Worm (Caenorhabditis elegans): ENCODE results near the gene fipr-11.

The fipr-11 gene

DNA sequence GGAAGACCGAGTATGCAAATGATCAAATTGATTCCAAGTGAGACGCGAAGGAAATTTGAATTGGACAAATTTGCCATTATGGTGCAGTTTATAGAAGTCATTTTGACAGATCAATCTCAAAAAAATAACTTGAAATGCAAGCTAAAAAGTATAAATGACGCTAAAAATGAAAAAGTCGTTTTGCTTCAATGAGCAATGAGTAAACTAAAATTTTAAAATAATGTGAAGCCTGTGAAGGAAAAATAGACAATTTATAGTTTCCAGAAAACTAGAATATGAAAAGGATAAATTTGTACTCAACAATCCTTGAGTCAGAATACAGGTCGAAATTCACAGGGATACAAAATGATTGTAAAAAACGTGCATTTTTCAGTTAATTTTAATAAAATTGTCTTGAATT lies 37.7 kb downstream of the fipr-11 start, which contains the start of gene srab-17:
srab-17 (minus strand) TSS at position 101 of the 400 bp plus-strand sequence.
- no peak for TF ChIP-seq lin-39 (tag; optimal IDR thresholded peaks at IDR 0.05)
- no peak for TF ChIP-seq ztf-1 (GFP tag; conservative IDR thresholded peaks at IDR 0.05)
- no peak for TF ChIP-seq gmeb-1 (tag; optimal IDR thresholded peaks at IDR 0.05)
- no peak for TF ChIP-seq blmp-1 (tag; optimal IDR thresholded peaks at IDR 0.05; ENCODE audit: insufficient read depth)
- no peak for TF ChIP-seq mbf-1 (tag; optimal IDR thresholded peaks at IDR 0.05)
- TF ChIP-seq R02D3.7 (tag; optimal IDR thresholded peaks at IDR 0.05): no peak

DNA sequence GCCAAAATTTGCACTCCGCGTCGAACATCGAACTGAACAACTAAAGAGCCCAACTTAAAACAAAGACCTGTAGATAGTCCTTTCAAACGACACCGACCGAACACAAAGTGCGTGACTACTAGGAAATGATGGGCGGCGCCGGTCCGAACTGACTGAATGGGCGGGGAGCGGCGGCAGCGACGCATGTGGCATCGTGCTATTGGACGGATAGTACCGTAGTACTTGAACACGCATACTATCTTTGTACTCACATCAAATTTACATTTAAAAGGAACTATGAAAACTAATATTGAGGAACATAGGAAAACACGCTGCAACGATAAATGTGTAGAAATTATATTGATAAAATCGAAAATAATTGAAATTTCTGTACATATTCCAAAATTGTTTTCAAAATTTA lies 45.7 kb downstream of the fipr-11 start:
- TF ChIP-seq unc-55 (GFP tag; optimal IDR thresholded peaks at IDR 0.05) (no peak), dmd-4 (tag; optimal IDR thresholded peaks at IDR 0.05) (no peak), mab-5 (tag; optimal IDR thresholded peaks at IDR 0.05) (no peak), lsy-2 (tag; optimal IDR thresholded peaks at IDR 0.05) (peak in 1 of 2 experiments; percentile 82)

DNA sequence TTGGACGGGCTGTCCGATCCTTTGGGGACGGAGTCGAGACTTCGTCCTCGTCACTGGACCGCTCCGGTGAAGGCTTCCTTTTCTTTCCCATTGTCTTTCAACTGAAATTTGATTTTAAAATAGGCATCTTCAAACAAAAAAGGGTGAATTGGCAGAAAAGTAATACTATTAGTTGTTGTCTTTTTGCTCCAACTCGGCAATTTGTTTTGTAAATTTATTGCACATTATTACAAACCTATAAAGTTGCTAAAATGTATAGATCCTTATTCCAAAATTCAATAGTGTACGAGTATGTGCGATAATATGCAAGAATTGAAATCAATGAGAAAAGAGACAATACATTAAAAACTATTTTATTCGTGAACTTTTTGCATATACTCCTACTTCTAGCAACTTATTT lies 46.2 kb downstream of the fipr-11 start, which contains the start of gene lsy-12:
lsy-12 (minus strand) TSS at position 101 of the 400 bp plus-strand sequence.
- no peak for TF ChIP-seq gmeb-1 (tag; optimal IDR thresholded peaks at IDR 0.05)
- no peak for TF ChIP-seq nhr-6 (tag; optimal IDR thresholded peaks at IDR 0.05)
- TF ChIP-seq crh-2 (tag; optimal IDR thresholded peaks at IDR 0.05): no peak
- TF ChIP-seq ztf-1 (GFP tag; conservative IDR thresholded peaks at IDR 0.05): no peak
- no peak for TF ChIP-seq nhr-21 (tag; optimal IDR thresholded peaks at IDR 0.05)

DNA sequence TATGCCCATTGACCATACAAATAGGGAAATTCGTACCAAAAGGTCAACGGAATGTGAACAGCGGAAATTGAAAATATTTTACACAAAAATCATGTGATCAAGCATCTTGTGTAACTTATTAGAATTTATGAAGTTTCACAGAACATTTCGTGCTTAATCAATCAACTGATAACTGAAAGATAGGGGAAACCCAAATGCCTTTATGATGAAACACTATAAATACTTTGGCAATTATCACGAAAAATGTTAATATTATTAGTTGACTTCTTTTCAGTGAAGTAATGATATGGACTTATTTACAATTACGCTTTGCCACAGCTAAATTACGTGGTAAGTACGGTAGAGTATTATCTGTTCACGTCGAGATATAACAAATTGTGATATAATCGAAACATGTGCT lies 49.0 kb downstream of the fipr-11 start:
- peak; percentile 39 for TF ChIP-seq crh-2 (tag; optimal IDR thresholded peaks at IDR 0.05)
- no peak for TF ChIP-seq lin-13 (GFP tag; optimal IDR thresholded peaks at IDR 0.05)
- peak; percentile 7 for TF ChIP-seq sma-9 (GFP tag; optimal IDR thresholded peaks at IDR 0.05)
- TF ChIP-seq sma-9 (tag; optimal IDR thresholded peaks at IDR 0.05): no peak
- peak; percentile 6 for TF ChIP-seq fos-1 (tag; optimal IDR thresholded peaks at IDR 0.05)
- no peak for TF ChIP-seq lsy-2 (tag; optimal IDR thresholded peaks at IDR 0.05)

DNA sequence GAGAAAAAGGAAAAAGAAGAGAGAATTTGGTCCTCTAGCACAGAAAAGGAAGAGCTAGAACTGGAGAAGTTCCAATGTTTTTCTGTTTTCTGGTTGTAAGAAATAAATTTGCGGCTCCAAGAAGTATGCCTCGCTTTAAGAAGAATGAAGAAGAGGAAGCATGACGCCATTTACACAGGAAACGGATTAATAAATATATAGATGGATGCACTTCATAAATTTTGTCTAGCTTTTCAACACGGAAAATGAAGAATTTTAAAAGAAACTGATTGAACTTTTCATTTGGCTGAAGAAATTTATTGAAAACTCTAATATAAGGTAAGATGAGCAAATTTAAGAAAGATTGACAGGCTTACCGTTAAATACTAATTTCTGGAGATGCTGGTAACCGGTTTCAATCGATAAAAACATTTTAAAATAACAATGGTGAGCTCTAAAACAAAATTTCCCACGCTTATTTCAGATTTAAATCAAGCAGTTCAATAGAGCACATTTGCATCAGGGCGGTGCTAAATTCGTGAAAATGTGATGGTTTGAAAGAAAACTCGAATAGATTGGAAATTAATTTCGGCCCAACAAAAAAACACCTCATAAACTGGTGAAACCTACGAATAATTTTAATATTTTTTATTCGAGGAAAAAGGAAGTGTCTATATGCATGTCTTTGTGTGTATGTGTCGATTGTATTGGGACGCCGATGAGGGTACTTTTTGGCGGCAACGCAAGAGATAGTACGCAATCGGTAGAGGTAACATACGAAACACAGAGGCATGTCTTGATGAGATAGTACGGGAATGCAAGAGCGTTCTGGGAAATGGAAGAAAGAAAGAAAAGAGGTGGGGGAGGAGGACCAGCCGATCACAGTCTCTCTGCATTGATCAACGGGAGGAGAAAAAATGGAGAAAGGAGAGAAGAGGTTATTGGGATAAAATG lies 49.8 kb downstream of the fipr-11 start:
- TF ChIP-seq gmeb-1 (tag; optimal IDR thresholded peaks at IDR 0.05) (no peak), fos-1 (tag; optimal IDR thresholded peaks at IDR 0.05) (peak; percentile 16), mdl-1 (tag; optimal IDR thresholded peaks at IDR 0.05) (no peak), skn-1 (tag; optimal IDR thresholded peaks at IDR 0.05) (no peak), peb-1 (tag; optimal IDR thresholded peaks at IDR 0.05) (no peak), dmd-4 (tag; optimal IDR thresholded peaks at IDR 0.05) (no peak), ama-1 (optimal IDR thresholded peaks at IDR 0.05) (no peak), blmp-1 (tag; optimal IDR thresholded peaks at IDR 0.05; ENCODE audit: insufficient read depth) (no peak), ztf-1 (GFP tag; conservative IDR thresholded peaks at IDR 0.05) (no peak), ceh-82 (tag; optimal IDR thresholded peaks at IDR 0.05) (no peak), snpc-4 (tag; optimal IDR thresholded peaks at IDR 0.05) (no peak), Y55F3AM.14 (GFP tag; optimal IDR thresholded peaks at IDR 0.05) (no peak), sem-4 (tag; optimal IDR thresholded peaks at IDR 0.05) (no peak), ceh-16 (tag; optimal IDR thresholded peaks at IDR 0.05) (no peak), zag-1 (tag; optimal IDR thresholded peaks at IDR 0.05) (no peak), C34F6.9 (tag; optimal IDR thresholded peaks at IDR 0.05) (peak; percentile 44), egl-27 (tag; optimal IDR thresholded peaks at IDR 0.05) (no peak), mbf-1 (tag; optimal IDR thresholded peaks at IDR 0.05) (no peak), nhr-23 (tag; optimal IDR thresholded peaks at IDR 0.05) (no peak), nhr-11 (tag; optimal IDR thresholded peaks at IDR 0.05) (no peak), elt-1 (tag; optimal IDR thresholded peaks at IDR 0.05) (no peak), nhr-129 (tag; optimal IDR thresholded peaks at IDR 0.05) (peak; percentile 65), unc-55 (GFP tag; optimal IDR thresholded peaks at IDR 0.05) (peak; percentile 37), lin-11 (tag; optimal IDR thresholded peaks at IDR 0.05) (no peak), nhr-25 (tag; optimal IDR thresholded peaks at IDR 0.05) (peak; percentile 28), mab-5 (tag; optimal IDR thresholded peaks at IDR 0.05) (no peak), F13H6.1 (tag; optimal IDR thresholded peaks at IDR 0.05) (peak; percentile 32), nhr-237 (tag; optimal IDR thresholded peaks at IDR 0.05) (no peak), nhr-12 (tag; optimal IDR thresholded peaks at IDR 0.05) (no peak), unc-39 (tag; optimal IDR thresholded peaks at IDR 0.05) (no peak), R02D3.7 (tag; optimal IDR thresholded peaks at IDR 0.05) (no peak), ztf-4 (tag; optimal IDR thresholded peaks at IDR 0.05) (no peak), sma-9 (GFP tag; optimal IDR thresholded peaks at IDR 0.05) (no peak), sma-9 (tag; optimal IDR thresholded peaks at IDR 0.05) (no peak), nhr-10 (tag; optimal IDR thresholded peaks at IDR 0.05) (no peak), lin-39 (tag; optimal IDR thresholded peaks at IDR 0.05) (no peak), sma-3 (GFP tag; optimal IDR thresholded peaks at IDR 0.05) (peak; percentile 34), elt-3 (tag; optimal IDR thresholded peaks at IDR 0.05) (no peak)

Data from whole organism, L2 larva.